Worm (Caenorhabditis elegans): ENCODE results near the gene F59B10.4.
A peak's percentile ranks its signal among the peaks of the same experiment; 100 is the strongest.

F59B10.4 gene

DNA sequence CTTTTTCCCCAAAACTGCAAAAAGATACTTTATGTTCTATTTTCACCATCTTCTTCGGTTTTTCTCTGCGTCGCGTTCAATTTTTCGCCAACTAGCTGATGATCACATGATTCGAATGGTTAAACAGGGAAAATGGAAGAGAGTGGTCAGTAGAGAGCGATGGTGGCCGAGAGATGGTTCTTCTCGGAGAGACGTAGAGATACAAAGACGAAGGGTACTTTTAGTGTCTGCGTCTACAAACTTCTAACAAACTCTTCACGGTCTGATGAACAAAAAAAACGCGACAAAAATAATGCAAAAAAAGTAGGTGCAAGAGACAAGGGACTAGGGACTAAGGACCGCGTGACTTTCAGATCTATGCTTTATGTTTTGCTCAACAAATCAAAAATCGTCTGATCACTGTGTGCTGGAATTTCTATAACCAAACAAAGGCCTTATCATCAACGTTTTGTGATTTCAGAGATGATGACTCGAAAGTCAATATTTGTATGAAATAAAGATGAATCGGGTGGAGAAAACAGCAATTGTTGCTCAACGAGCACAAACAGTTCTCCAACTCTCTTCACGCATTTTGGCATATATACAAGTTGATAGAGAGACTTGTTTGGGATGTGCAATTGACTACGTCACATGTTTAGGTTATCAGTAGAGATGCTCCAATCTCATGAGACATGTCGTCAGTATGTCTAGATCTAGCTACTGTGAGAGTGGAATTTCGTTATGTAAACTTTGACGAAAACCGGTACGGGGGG lies 33.2 kb upstream of the F59B10.4 start (continued):
- TF ChIP-seq rcor-1 (GFP tag; IDR thresholded peaks at IDR 0.05) (peak; percentile 70), ccch-3 (GFP tag; optimal IDR thresholded peaks at IDR 0.05) (no peak), Y56A3A.18 (GFP tag; IDR thresholded peaks at IDR 0.05) (no peak), nfya-1 (tag; optimal IDR thresholded peaks at IDR 0.05; ENCODE audit: borderline replicate concordance, insufficient read depth) (no peak), F22D6.2 (tag; optimal IDR thresholded peaks at IDR 0.05) (peak; percentile 76), mcd-1 (GFP tag; IDR thresholded peaks at IDR 0.05) (peak; percentile 69), ceh-79 (tag; optimal IDR thresholded peaks at IDR 0.05) (peak; percentile 75), mes-4 (tag; optimal IDR thresholded peaks at IDR 0.05) (no peak), pbrm-1 (GFP tag; IDR thresholded peaks at IDR 0.05) (peak; percentile 45; the same call in 1 of the 2 replicates), chd-7 (tag; optimal IDR thresholded peaks at IDR 0.05) (peak; percentile 87), repo-1 (tag; optimal IDR thresholded peaks at IDR 0.05) (no peak), F10E7.11 (tag; optimal IDR thresholded peaks at IDR 0.05) (peak; percentile 66), unc-130 (GFP tag; optimal IDR thresholded peaks at IDR 0.05) (no peak), ceh-58 (GFP tag; IDR thresholded peaks at IDR 0.05) (no peak), B0019.2 (GFP tag; conservative IDR thresholded peaks at IDR 0.05) (no peak), dpff-1 (tag; optimal IDR thresholded peaks at IDR 0.05) (no peak), sptf-2 (GFP tag; optimal IDR thresholded peaks at IDR 0.05) (no peak), aptf-3 (GFP tag; IDR thresholded peaks at IDR 0.05) (no peak), tlf-1 (GFP tag; optimal IDR thresholded peaks at IDR 0.05) (peak; percentile 68), athp-1 (tag; optimal IDR thresholded peaks at IDR 0.05) (peak; percentile 69), dpl-1 (GFP tag; optimal IDR thresholded peaks at IDR 0.05) (no peak), atf-7 (tag; optimal IDR thresholded peaks at IDR 0.05) (peak; percentile 87), hrde-1 (tag; optimal IDR thresholded peaks at IDR 0.05; ENCODE audit: borderline replicate concordance) (no peak), lir-1 (GFP tag; conservative IDR thresholded peaks at IDR 0.05) (0 out of 2 replicates have a peak, but pooled peaks have one; percentile 49), K12H6.12 (tag; optimal IDR thresholded peaks at IDR 0.05) (peak; percentile 90), nhr-90 (tag; optimal IDR thresholded peaks at IDR 0.05) (peak; percentile 73), nhr-179 (tag; optimal IDR thresholded peaks at IDR 0.05) (no peak), ztf-22 (GFP tag; optimal IDR thresholded peaks at IDR 0.05) (peak; percentile 50), egrh-3 (GFP tag; IDR thresholded peaks at IDR 0.05) (0 out of 2 replicates have a peak, but pooled peaks have one; percentile 10), ztf-6 (GFP tag; IDR thresholded peaks at IDR 0.05) (0 out of 2 replicates have a peak, but pooled peaks have one; percentile 20), cebp-1 (GFP tag; IDR thresholded peaks at IDR 0.05) (no peak), cebp-1 (tag; optimal IDR thresholded peaks at IDR 0.05) (peak; percentile 84), ztf-18 (tag; optimal IDR thresholded peaks at IDR 0.05) (no peak), lin-54 (GFP tag; optimal IDR thresholded peaks at IDR 0.05) (peak; percentile 47), zfh-2 (GFP tag; conservative IDR thresholded peaks at IDR 0.05) (peak; percentile 71), akir-1 (GFP tag; optimal IDR thresholded peaks at IDR 0.05) (no peak), F49E8.2 (tag; optimal IDR thresholded peaks at IDR 0.05; ENCODE audit: insufficient read depth) (no peak), let-526 (GFP tag; IDR thresholded peaks at IDR 0.05) (peak; percentile 64; the same call in 1 of the 2 replicates), madf-10 (tag; optimal IDR thresholded peaks at IDR 0.05) (peak; percentile 67), hmg-20 (GFP tag; IDR thresholded peaks at IDR 0.05) (0 out of 2 replicates have a peak, but pooled peaks have one; percentile 14), F52B5.7 (tag; optimal IDR thresholded peaks at IDR 0.05) (peak; percentile 52), attf-6 (GFP tag; IDR thresholded peaks at IDR 0.05) (no peak), ets-4 (GFP tag; optimal IDR thresholded peaks at IDR 0.05) (no peak), lsy-27 (tag; optimal IDR thresholded peaks at IDR 0.05; ENCODE audit: borderline replicate concordance, insufficient read depth) (no peak), hsf-1 (GFP tag; IDR thresholded peaks at IDR 0.05) (no peak), gei-17 (GFP tag; optimal IDR thresholded peaks at IDR 0.05) (peak; percentile 57), nfya-2 (GFP tag; IDR thresholded peaks at IDR 0.05) (no peak)
